Worm (Caenorhabditis elegans): ENCODE measurements around the gene nep-26.

nep-26 gene

ce11 chrII:10271093-10271492 lies 28.8 kb downstream of the nep-26 start, which contains the start of gene F54B3.4:
Gene F54B3.4, minus strand, starts transcription at chrII:10271193.
- TF ChIP-seq F22D6.2 (tag; optimal IDR thresholded peaks at IDR 0.05) (no peak), ztf-26 (tag; optimal IDR thresholded peaks at IDR 0.05) (no peak), mxl-1 (tag; optimal IDR thresholded peaks at IDR 0.05) (no peak), madf-3 (GFP tag; IDR thresholded peaks at IDR 0.05) (no peak)

- TF ChIP-seq attf-5 (GFP tag; optimal IDR thresholded peaks at IDR 0.05): no peak
- TF ChIP-seq B0261.1 (tag; optimal IDR thresholded peaks at IDR 0.05): no peak
- TF ChIP-seq zfh-2 (GFP tag; conservative IDR thresholded peaks at IDR 0.05): no peak
- no peak for TF ChIP-seq let-607 (tag; optimal IDR thresholded peaks at IDR 0.05)
- no peak for TF ChIP-seq fkh-3 (tag; optimal IDR thresholded peaks at IDR 0.05)
- no peak for TF ChIP-seq ztf-26 (tag; optimal IDR thresholded peaks at IDR 0.05)
- no peak for TF ChIP-seq hrde-1 (tag; optimal IDR thresholded peaks at IDR 0.05; ENCODE audit: borderline replicate concordance)
- no peak for TF ChIP-seq lin-40 (tag; optimal IDR thresholded peaks at IDR 0.05)
- TF ChIP-seq pbrm-1 (GFP tag; IDR thresholded peaks at IDR 0.05): no peak
- TF ChIP-seq Y95B8A.8 (GFP tag; IDR thresholded peaks at IDR 0.05): no peak
- TF ChIP-seq mcd-1 (GFP tag; IDR thresholded peaks at IDR 0.05): no peak
- TF ChIP-seq nfyb-1 (GFP tag; IDR thresholded peaks at IDR 0.05): no peak
- TF ChIP-seq rec-8 (tag; optimal IDR thresholded peaks at IDR 0.05): no peak
These were observed 29.9 kb downstream of the nep-26 start, which contains the start of gene F54B3.2 for ce11 chrII:10270052-10270451. Gene F54B3.2, minus strand, starts transcription at chrII:10270152.

- TF ChIP-seq him-1 (tag; optimal IDR thresholded peaks at IDR 0.05) (no peak), hmg-20 (GFP tag; IDR thresholded peaks at IDR 0.05) (no peak), egl-18 (GFP tag; IDR thresholded peaks at IDR 0.05) (no peak), ztf-25 (GFP tag; IDR thresholded peaks at IDR 0.05) (no peak), ztf-26 (tag; optimal IDR thresholded peaks at IDR 0.05) (no peak), nhr-120 (GFP tag; IDR thresholded peaks at IDR 0.05) (no peak), cebp-2 (GFP tag; IDR thresholded peaks at IDR 0.05) (no peak), sea-2 (GFP tag; IDR thresholded peaks at IDR 0.05) (no peak), cebp-1 (GFP tag; IDR thresholded peaks at IDR 0.05) (no peak), cebp-1 (tag; optimal IDR thresholded peaks at IDR 0.05) (no peak), rec-8 (tag; optimal IDR thresholded peaks at IDR 0.05) (no peak), F39B2.1 (GFP tag; IDR thresholded peaks at IDR 0.05) (no peak), snpc-1.3 (tag; optimal IDR thresholded peaks at IDR 0.05; ENCODE audit: insufficient read depth) (no peak), nfyb-1 (GFP tag; IDR thresholded peaks at IDR 0.05) (no peak), lin-54 (GFP tag; optimal IDR thresholded peaks at IDR 0.05) (no peak), nfya-1 (tag; optimal IDR thresholded peaks at IDR 0.05; ENCODE audit: borderline replicate concordance, insufficient read depth) (no peak), F55B11.4 (tag; optimal IDR thresholded peaks at IDR 0.05; ENCODE audit: borderline replicate concordance, insufficient read depth) (no peak), ceh-100 (GFP tag; IDR thresholded peaks at IDR 0.05) (no peak)
These were observed 38.7 kb downstream of the nep-26 start for ce11 chrII:10261261-10261660.

ce11 chrII:10252048-10252447 lies 47.9 kb downstream of the nep-26 start:
- TF ChIP-seq dpff-1 (tag; optimal IDR thresholded peaks at IDR 0.05): no peak
- TF ChIP-seq ets-4 (GFP tag; optimal IDR thresholded peaks at IDR 0.05): no peak
- no peak for TF ChIP-seq madf-10 (tag; optimal IDR thresholded peaks at IDR 0.05)
- TF ChIP-seq pbrm-1 (GFP tag; IDR thresholded peaks at IDR 0.05): no peak
- no peak for TF ChIP-seq snpc-1.1 (tag; optimal IDR thresholded peaks at IDR 0.05; ENCODE audit: insufficient read depth)
- TF ChIP-seq rec-8 (tag; optimal IDR thresholded peaks at IDR 0.05): no peak
- TF ChIP-seq ceh-27 (GFP tag; optimal IDR thresholded peaks at IDR 0.05): no peak
- no peak for TF ChIP-seq fkh-3 (tag; optimal IDR thresholded peaks at IDR 0.05)
- TF ChIP-seq ztf-6 (GFP tag; IDR thresholded peaks at IDR 0.05): no peak
